Fruit fly (Drosophila melanogaster) whole organism: ENCODE results near the gene GlcAT-P.

Experiments used
- CG8478 ChIP-seq: fragments of >200 bp; optimal IDR thresholded peaks from 2 replicates; lab custom pipeline; 2018; ENCODE audit warnings: inconsistent platforms
- Dll ChIP-seq: fragments of >200 bp; optimal IDR thresholded peaks from 2 replicates; lab custom pipeline; 2017
- EcR ChIP-seq, 2 experiments: fragments of >200 bp; optimal IDR thresholded peaks; 2 replicates each; lab custom pipeline; 2017; ENCODE audit warnings: missing biosample characterization in 2 of 2, missing genetic modification characterization in 2 of 2, missing genetic modification reagents in 2 of 2
- pan ChIP-seq: fragments of >200 bp; optimal IDR thresholded peaks from 2 replicates; lab custom pipeline; 2017
- psq ChIP-seq: fragments of >200 bp; optimal IDR thresholded peaks from 2 replicates; lab custom pipeline; 2017
- usp ChIP-seq: fragments of >200 bp; optimal IDR thresholded peaks from 2 replicates; lab custom pipeline; 2017; ENCODE audit warnings: missing biosample characterization, missing genetic modification characterization, mixed read lengths

DNA sequence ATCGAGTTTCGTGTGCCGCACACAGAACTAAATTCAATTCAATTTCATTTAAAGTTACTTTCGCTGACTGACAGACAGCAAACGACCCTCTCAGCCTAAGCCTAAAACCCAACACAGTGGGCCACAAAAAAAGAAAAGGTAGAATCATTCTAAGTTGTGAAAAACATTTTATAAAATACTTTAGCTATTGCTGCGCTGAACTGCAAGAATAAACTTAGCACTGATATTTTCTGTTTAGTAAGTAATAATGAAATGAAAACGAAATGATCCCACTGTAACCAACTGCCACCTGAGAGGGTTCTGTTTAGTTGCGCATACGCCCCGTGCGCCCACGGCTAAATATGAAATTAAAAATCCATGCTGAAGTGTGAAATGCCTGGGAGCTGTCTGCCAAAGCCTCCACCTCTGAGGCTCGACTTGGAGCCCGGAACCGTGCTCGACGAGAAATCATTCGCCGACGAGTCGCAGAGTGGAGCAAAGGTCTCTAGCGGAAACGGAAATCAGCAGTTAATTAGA, 24.2 kb downstream of the GlcAT-P start, which contains the start of gene CG14142:
- TF ChIP-seq pan (lab: Kevin White, UChicago) (no peak), Dll (lab: Kevin White, UChicago) (no peak), EcR (GFP tag; optimal IDR thresholded peaks at IDR 0.05; lab: Kevin White, UChicago) (no peak), usp (GFP tag; lab: Kevin White, UChicago) (no peak), CG8478 (lab: Kevin White, UChicago) (no peak), psq (no peak)
